Worm (Caenorhabditis elegans): ENCODE results near the gene C10C5.7.

- TF ChIP-seq F13H6.1 (tag; optimal IDR thresholded peaks at IDR 0.05), result no peak
- TF ChIP-seq ahr-1 (tag; optimal IDR thresholded peaks at IDR 0.05), result no peak
- TF ChIP-seq ceh-45 (GFP tag; IDR thresholded peaks at IDR 0.05), result no peak
- TF ChIP-seq ceh-6 (GFP tag; optimal IDR thresholded peaks at IDR 0.05), result no peak
- no peak for TF ChIP-seq hlh-15 (tag; optimal IDR thresholded peaks at IDR 0.05)
- no peak for TF ChIP-seq tbx-2 (tag; optimal IDR thresholded peaks at IDR 0.05)
- TF ChIP-seq hlh-6 (tag; optimal IDR thresholded peaks at IDR 0.05), result no peak
- no peak for TF ChIP-seq lin-11 (tag; optimal IDR thresholded peaks at IDR 0.05)
- TF ChIP-seq pha-4 (tag; optimal IDR thresholded peaks at IDR 0.05), result no peak
- no peak for TF ChIP-seq ref-2 (tag; optimal IDR thresholded peaks at IDR 0.05)
Measured at ce11 chrIV:9381136-9381535, 3.8 kb upstream of the C10C5.7 start, which contains the start of gene C10C5.5.

Measured in whole organism, late embryonic.